Fruit fly (Drosophila melanogaster) Kc167 (cell line): ENCODE data around the gene Jhbp4.

Experiments
- Myc ChIP-seq: fragments of >200 bp; optimal IDR thresholded peaks from 2 replicates; lab custom pipeline; 2017; ENCODE audit warnings: missing external identifiers
- Sin3A ChIP-seq: fragments of >200 bp; optimal IDR thresholded peaks from 2 replicates; lab custom pipeline; 2018; ENCODE audit warnings: missing external identifiers
- h ChIP-seq: fragments of >200 bp; optimal IDR thresholded peaks from 3 replicates; lab custom pipeline; 2018; ENCODE audit warnings: missing external identifiers
- insv ChIP-seq: fragments of >200 bp; optimal IDR thresholded peaks from 3 replicates; lab custom pipeline; 2018; ENCODE audit warnings: missing external identifiers
- psq ChIP-seq: fragments of >200 bp; optimal IDR thresholded peaks from 2 replicates; lab custom pipeline; 2017; ENCODE audit warnings: missing external identifiers
- ttk ChIP-seq: sonication (Bioruptor generic); optimal IDR thresholded peaks from 2 replicates; lab custom pipeline; 2017; ENCODE audit warnings: missing external identifiers

Gene Jhbp4

DNA sequence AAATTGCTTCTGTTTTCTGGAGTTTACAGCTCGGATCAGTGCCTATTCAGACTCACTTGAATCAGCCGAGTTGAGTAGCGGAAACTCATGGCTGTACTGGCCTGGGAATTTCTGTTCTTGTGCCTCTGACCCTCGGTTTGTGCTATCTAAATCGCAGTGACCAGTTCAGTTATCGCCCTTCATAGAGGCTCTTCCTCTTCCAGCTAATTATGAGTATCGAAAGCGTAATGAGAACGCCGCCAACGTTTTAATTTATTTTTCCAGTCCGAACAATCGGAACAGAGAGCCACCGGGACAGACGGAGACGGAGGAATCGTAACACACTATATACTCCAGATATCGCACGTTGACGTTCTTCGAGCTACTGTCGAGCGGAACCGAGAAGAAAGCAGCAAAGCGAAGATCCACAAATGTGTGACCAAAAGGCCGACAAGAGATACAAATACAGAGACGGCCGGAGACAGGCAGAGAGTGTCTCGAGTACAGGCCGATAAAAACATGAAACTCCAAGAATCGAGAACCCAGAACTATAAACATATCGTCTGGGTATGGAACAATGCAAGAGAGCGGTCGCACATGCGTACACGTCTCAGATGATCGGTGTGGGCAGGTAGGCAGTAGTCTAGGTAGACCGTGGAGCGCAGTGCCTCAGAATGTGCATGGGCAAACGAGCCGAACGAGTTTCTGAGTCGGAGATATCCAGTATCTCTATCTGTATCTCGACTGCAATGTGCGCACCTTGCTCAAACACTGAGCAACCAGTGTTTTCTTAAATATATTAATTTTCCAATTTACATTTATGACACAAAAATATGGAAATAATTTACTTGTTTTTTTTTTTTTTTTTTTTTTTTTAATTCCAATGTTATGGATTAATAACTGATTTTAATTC is 28.6 kb downstream of the Jhbp4 start:
- no peak for TF ChIP-seq h (lab: Kevin White, UChicago)

- TF ChIP-seq h (lab: Kevin White, UChicago) (no peak), Sin3A (lab: Kevin White, UChicago) (no peak), psq (no peak), ttk (lab: Kevin White, UChicago) (no peak), insv (no peak), Myc (no peak)
Observed at dm6 chr3R:16072581-16072908, 29.2 kb downstream of the Jhbp4 start.

DNA sequence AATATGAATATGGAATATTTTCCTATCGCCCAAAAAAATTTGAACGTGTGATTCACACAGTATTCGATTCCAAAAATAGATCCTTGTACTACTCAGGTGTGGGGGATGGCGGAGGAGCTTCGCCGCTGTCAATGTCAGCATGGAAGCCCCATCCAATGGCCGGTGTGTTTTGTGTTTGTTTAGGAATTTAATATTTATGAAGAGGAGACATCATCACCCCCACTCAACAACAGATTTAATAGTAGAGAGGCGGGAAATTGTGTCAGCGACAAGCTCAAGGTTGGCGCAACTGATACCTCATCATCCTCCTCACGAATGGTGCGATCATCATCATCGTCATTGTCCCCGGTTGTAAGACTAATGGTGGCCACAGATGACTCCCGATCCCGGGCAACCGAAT is 30.8 kb downstream of the Jhbp4 start:
- no peak for TF ChIP-seq psq
- TF ChIP-seq Myc = no peak
- no peak for TF ChIP-seq ttk (lab: Kevin White, UChicago)
- TF ChIP-seq Sin3A (lab: Kevin White, UChicago) = no peak
- no peak for TF ChIP-seq h (lab: Kevin White, UChicago)
- no peak for TF ChIP-seq insv

- TF ChIP-seq psq (no peak), Sin3A (lab: Kevin White, UChicago) (no peak), h (lab: Kevin White, UChicago) (no peak), Myc (no peak), insv (no peak), ttk (lab: Kevin White, UChicago) (no peak)
Observed at dm6 chr3R:16078247-16078646, 34.9 kb downstream of the Jhbp4 start.

dm6 chr3R:16080942-16081589 is 37.8 kb downstream of the Jhbp4 start, which contains the start of gene CG32855:
Gene CG32855 (minus strand): TSS chr3R:16080992.
- no peak for TF ChIP-seq h (lab: Kevin White, UChicago)
- no peak for TF ChIP-seq Sin3A (lab: Kevin White, UChicago)
- no peak for TF ChIP-seq ttk (lab: Kevin White, UChicago)
- TF ChIP-seq insv = no peak
- no peak for TF ChIP-seq Myc
- TF ChIP-seq psq = no peak

DNA sequence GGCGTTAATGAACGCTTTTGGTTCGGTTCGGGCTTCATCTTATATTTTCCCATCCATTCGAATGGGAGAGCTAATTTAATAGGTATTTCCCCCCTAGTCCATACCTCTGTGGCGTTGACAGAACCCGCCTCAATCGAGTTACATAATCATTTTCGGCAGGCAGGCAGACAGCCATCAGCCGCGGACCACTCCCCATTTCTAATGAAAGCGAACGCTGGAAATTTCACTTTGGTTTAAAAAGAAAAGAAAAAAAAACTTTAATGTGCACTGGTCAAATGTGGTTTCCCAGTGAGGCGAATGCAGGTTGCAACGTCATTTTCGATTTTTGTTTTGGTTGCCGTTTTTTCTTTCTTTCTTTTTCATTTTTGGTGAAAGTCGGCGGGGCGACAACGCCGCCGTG is 39.1 kb downstream of the Jhbp4 start:
- TF ChIP-seq Myc = no peak
- TF ChIP-seq h (lab: Kevin White, UChicago) = no peak
- TF ChIP-seq ttk (lab: Kevin White, UChicago) = no peak
- TF ChIP-seq psq = no peak

dm6 chr3R:16083578-16083977 is 40.3 kb downstream of the Jhbp4 start, which contains the start of gene sxe2:
Gene sxe2 (plus strand): TSS chr3R:16083878.
- TF ChIP-seq psq = no peak
- TF ChIP-seq insv = no peak
- no peak for TF ChIP-seq ttk (lab: Kevin White, UChicago)

dm6 chr3R:16091910-16092627 is 48.8 kb downstream of the Jhbp4 start:
- TF ChIP-seq Myc (no peak), psq (no peak), ttk (lab: Kevin White, UChicago) (no peak), insv (no peak), Sin3A (lab: Kevin White, UChicago) (no peak), h (lab: Kevin White, UChicago) (no peak)

- TF ChIP-seq Sin3A (lab: Kevin White, UChicago) = no peak
- no peak for TF ChIP-seq psq
- no peak for TF ChIP-seq insv
- no peak for TF ChIP-seq Myc
- no peak for TF ChIP-seq h (lab: Kevin White, UChicago)
- TF ChIP-seq ttk (lab: Kevin White, UChicago) = no peak
Observed at dm6 chr3R:16094011-16094729, 50.9 kb downstream of the Jhbp4 start.
